Fruit fly (Drosophila melanogaster) Kc167 (cell line): ENCODE measurements around the gene CG6481.

Source experiments
- Myc ChIP-seq: fragments of >200 bp; optimal IDR thresholded peaks from 2 replicates; lab custom pipeline; 2017; ENCODE audit warnings: missing external identifiers
- h ChIP-seq: fragments of >200 bp; optimal IDR thresholded peaks from 3 replicates; lab custom pipeline; 2018; ENCODE audit warnings: missing external identifiers
- psq ChIP-seq: fragments of >200 bp; optimal IDR thresholded peaks from 2 replicates; lab custom pipeline; 2017; ENCODE audit warnings: missing external identifiers

DNA sequence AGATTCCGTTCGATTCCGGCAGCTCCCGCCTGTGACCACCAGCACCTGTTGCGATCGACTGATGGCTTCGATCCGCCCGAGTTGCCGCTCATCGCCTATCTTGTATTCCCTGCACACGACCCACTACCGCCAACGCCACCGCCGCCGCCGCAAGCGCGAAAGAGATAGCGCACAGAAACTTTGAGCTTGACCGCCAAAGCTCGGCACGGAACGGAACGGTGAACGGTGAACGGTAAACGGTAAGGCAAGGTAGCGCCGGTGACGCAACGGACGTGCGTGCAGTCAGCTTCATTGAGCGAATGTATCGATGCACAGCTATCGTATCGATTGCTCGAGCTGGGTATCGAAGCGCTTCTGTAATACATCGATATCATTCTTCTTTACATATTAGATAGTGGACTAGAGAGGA lies 10.0 kb downstream of the CG6481 start, which contains the start of gene Ggt-1:
- TF ChIP-seq psq (lab: Kevin White, UChicago) (no peak), h (lab: Kevin White, UChicago) (no peak), Myc (lab: Kevin White, UChicago) (no peak)
